Fruit fly (Drosophila melanogaster) whole organism, prepupa: ENCODE results near the gene CG13995.

Source experiments
- CG15336 ChIP-seq: fragments of 200-800 bp; sonication (Bioruptor generic); IDR thresholded peaks from 2 replicates; pipeline ENCODE4 v1.3.6; 2022; ENCODE audit warnings: missing biosample characterization, missing genetic modification characterization
- CG16779 ChIP-seq: fragments of 200-800 bp; sonication (Bioruptor generic); optimal IDR thresholded peaks from 3 replicates; lab custom pipeline; 2017; ENCODE audit warnings: missing biosample characterization, mild to moderate bottlenecking, missing genetic modification characterization
- CG31627 ChIP-seq: fragments of 200-800 bp; sonication (Bioruptor generic); optimal IDR thresholded peaks from 3 replicates; lab custom pipeline; 2016; ENCODE audit warnings: missing biosample characterization, missing genetic modification characterization
- Ets21C ChIP-seq: fragments of 200-800 bp; sonication (Bioruptor generic); optimal IDR thresholded peaks from 3 replicates; lab custom pipeline; 2016; ENCODE audit warnings: missing biosample characterization, missing genetic modification characterization
- Gug ChIP-seq: fragments of 200-800 bp; sonication (Bioruptor generic); IDR thresholded peaks from 2 replicates; pipeline ENCODE4 v1.3.6; 2022; ENCODE audit warnings: missing biosample characterization, missing genetic modification characterization
- Sox102F ChIP-seq: fragments of 200-800 bp; sonication (Bioruptor generic); optimal IDR thresholded peaks from 2 replicates; lab custom pipeline; 2016; ENCODE audit warnings: missing biosample characterization, mild to moderate bottlenecking, missing genetic modification characterization
- Sox15 ChIP-seq: fragments of 200-800 bp; sonication (Bioruptor generic); optimal IDR thresholded peaks from 3 replicates; lab custom pipeline; 2016; ENCODE audit warnings: missing biosample characterization, missing genetic modification characterization
- ss ChIP-seq, 2 experiments: fragments of 200-800 bp; sonication (Bioruptor generic); optimal IDR thresholded peaks; 2 replicates in 1 of 2; 3 replicates in 1 of 2; lab custom pipeline; 2017 to 2018; ENCODE audit warnings: mild to moderate bottlenecking in 2 of 2, missing biosample characterization in 2 of 2, missing genetic modification characterization in 2 of 2, moderate library complexity in 1 of 2

DNA sequence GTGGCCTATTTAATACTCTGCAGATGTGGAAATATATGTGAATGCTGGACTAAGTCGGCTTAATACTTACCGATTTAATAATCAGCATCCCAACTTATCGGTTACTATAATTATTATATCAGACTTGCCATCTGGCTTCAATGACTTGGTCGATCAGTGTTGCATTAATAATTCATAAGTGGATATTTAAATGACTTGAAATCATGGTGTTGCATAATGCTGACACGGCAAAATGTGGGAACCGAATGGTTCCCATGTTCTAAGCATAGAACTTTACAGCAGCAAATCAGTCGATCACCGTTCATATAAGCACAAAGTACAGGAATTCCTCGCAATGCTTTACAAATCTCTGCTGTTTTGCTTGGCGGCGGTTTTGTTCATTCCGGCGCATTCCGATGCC is 6.1 kb downstream of the CG13995 start, which contains the start of gene CG34180:
- TF ChIP-seq Gug (GFP tag; lab: Robert Waterston, UW) (no peak), CG16779 (tag; lab: Kevin White, UChicago) (no peak), CG31627 (no peak), Sox15 (GFP tag; lab: Kevin White, UChicago) (no peak), Sox102F (GFP tag; lab: Kevin White, UChicago) (no peak), ss (GFP tag; optimal IDR thresholded peaks at IDR 0.05; lab: Kevin White, UChicago) (no peak), Ets21C (GFP tag; lab: Kevin White, UChicago) (no peak), CG15336 (GFP tag; lab: Robert Waterston, UW) (no peak)
